Worm (Caenorhabditis elegans): ENCODE measurements around the gene golg-2.

DNA sequence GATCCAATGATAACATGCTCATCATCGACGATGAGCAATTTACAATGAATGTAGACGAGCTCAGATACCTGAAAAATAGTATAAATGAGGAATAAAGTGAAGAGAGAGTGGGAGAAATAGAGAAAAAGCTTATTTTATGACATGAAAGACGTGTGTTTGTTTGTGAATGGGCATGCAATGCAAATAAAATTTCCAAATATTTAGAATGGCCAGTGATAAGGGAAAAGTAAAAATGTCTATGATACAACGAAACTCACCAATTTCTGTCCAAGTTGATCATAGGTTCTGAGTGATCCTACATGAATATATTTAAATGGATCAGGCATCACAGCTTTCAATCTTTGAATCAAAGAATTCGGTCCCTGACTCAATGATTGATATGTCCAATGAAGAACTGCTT, 46.3 kb upstream of the golg-2 start:
- TF ChIP-seq him-1 (tag; optimal IDR thresholded peaks at IDR 0.05) = no peak
- TF ChIP-seq dao-5 (tag; optimal IDR thresholded peaks at IDR 0.05) = no peak
